Worm (Caenorhabditis elegans) whole organism, L3 larva: Measurements from ENCODE around the gene ins-32.

Experiments
- ceh-28 ChIP-seq: fragments of 150-350 bp; optimal IDR thresholded peaks from 2 replicates; lab custom pipeline; 2014; ENCODE audit warnings: missing biosample characterization, missing genetic modification reagents, missing genetic modification characterization
- elt-1 ChIP-seq: fragments of 150-350 bp; optimal IDR thresholded peaks from 2 replicates; lab custom pipeline; 2014; ENCODE audit warnings: missing biosample characterization, missing genetic modification characterization
- fkh-2 ChIP-seq: fragments of 150-350 bp; optimal IDR thresholded peaks from 2 replicates; lab custom pipeline; 2014; ENCODE audit warnings: missing biosample characterization, missing genetic modification reagents, missing genetic modification characterization
- jun-1 ChIP-seq: fragments of 150-350 bp; optimal IDR thresholded peaks from 2 replicates; lab custom pipeline; 2014; ENCODE audit warnings: missing biosample characterization, missing genetic modification reagents, missing genetic modification characterization
- nhr-12 ChIP-seq: fragments of 150-350 bp; optimal IDR thresholded peaks from 2 replicates; lab custom pipeline; 2014; ENCODE audit warnings: missing biosample characterization, missing genetic modification characterization
- nhr-237 ChIP-seq: fragments of 150-350 bp; optimal IDR thresholded peaks from 2 replicates; lab custom pipeline; 2014; ENCODE audit warnings: missing biosample characterization, missing genetic modification characterization
- pha-4 ChIP-seq: fragments of 150-350 bp; optimal IDR thresholded peaks from 2 replicates; lab custom pipeline; 2014; ENCODE audit warnings: missing biosample characterization, missing genetic modification reagents, missing genetic modification characterization
- pqm-1 ChIP-seq: fragments of 150-350 bp; optimal IDR thresholded peaks from 2 replicates; lab custom pipeline; 2017; ENCODE audit warnings: missing biosample characterization, missing genetic modification characterization, inconsistent platforms
- snpc-4 ChIP-seq: fragments of 150-350 bp; optimal IDR thresholded peaks from 2 replicates; lab custom pipeline; 2014; ENCODE audit warnings: missing biosample characterization, missing genetic modification characterization
- unc-62 ChIP-seq: fragments of 150-350 bp; sonication (generic microtip); optimal IDR thresholded peaks from 4 replicates; lab custom pipeline; 2014; ENCODE audit warnings: missing biosample characterization, missing genetic modification reagents, missing genetic modification characterization
- zag-1 ChIP-seq: fragments of 150-350 bp; optimal IDR thresholded peaks from 2 replicates; lab custom pipeline; 2014; ENCODE audit warnings: missing biosample characterization, missing genetic modification characterization
- ztf-11 ChIP-seq: fragments of 150-350 bp; optimal IDR thresholded peaks from 2 replicates; lab custom pipeline; 2014; ENCODE audit warnings: missing biosample characterization, missing genetic modification characterization
- ztf-4 ChIP-seq: fragments of 150-350 bp; optimal IDR thresholded peaks from 2 replicates; lab custom pipeline; 2014; ENCODE audit warnings: missing biosample characterization, missing genetic modification characterization

- no peak for TF ChIP-seq ztf-4
- no peak for TF ChIP-seq pqm-1 (tag; lab: Kevin White, UChicago)
- TF ChIP-seq jun-1 (tag; lab: Kevin White, UChicago): no peak
- no peak for TF ChIP-seq elt-1 (tag; lab: Kevin White, UChicago)
- TF ChIP-seq zag-1 (tag; lab: Kevin White, UChicago): no peak
- TF ChIP-seq fkh-2 (tag; lab: Kevin White, UChicago): no peak
- no peak for TF ChIP-seq ceh-28 (tag; lab: Kevin White, UChicago)
- no peak for TF ChIP-seq nhr-237
- no peak for TF ChIP-seq nhr-12
- no peak for TF ChIP-seq snpc-4 (tag; lab: Kevin White, UChicago)
- no peak for TF ChIP-seq pha-4 (tag; lab: Kevin White, UChicago)
- no peak for TF ChIP-seq ztf-11
- TF ChIP-seq unc-62 (GFP tag; lab: Kevin White, UChicago): no peak
Measured at ce11 chrII:3832383-3832782, 29.3 kb upstream of the ins-32 start, which contains the start of gene F54D10.9.
